Worm (Caenorhabditis elegans) whole organism, mixed stage, embryonic: ENCODE results near the gene Y39B6A.9.

ENCODE experiments used
- bed-3 ChIP-seq: fragments of 200-800 bp; sonication (Bioruptor generic); optimal IDR thresholded peaks from 3 replicates; lab custom pipeline; 2018; ENCODE audit warnings: mild to moderate bottlenecking, missing genetic modification characterization, moderate library complexity, missing compliant biosample characterization
- blmp-1 ChIP-seq: fragments of 150-350 bp; optimal IDR thresholded peaks from 2 replicates; lab custom pipeline; 2014; ENCODE audit warnings: missing biosample characterization, missing genetic modification characterization
- ceh-39 ChIP-seq: fragments of 150-350 bp; optimal IDR thresholded peaks from 2 replicates; lab custom pipeline; 2014; ENCODE audit warnings: missing biosample characterization, missing genetic modification characterization
- ceh-43 ChIP-seq: fragments of 200-800 bp; sonication (Bioruptor generic); optimal IDR thresholded peaks from 2 replicates; lab custom pipeline; 2018; ENCODE audit warnings: mild to moderate bottlenecking, missing genetic modification characterization, moderate library complexity, missing compliant biosample characterization
- ceh-83 ChIP-seq: fragments of 200-800 bp; sonication (Bioruptor generic); optimal IDR thresholded peaks from 2 replicates; lab custom pipeline; 2018; ENCODE audit warnings: mild to moderate bottlenecking, missing genetic modification characterization, missing compliant biosample characterization
- ces-1 ChIP-seq: fragments of 150-350 bp; optimal IDR thresholded peaks from 2 replicates; lab custom pipeline; 2014; ENCODE audit warnings: missing biosample characterization, missing genetic modification reagents, missing genetic modification characterization
- cnd-1 ChIP-seq: fragments of 200-800 bp; sonication (Bioruptor generic); optimal IDR thresholded peaks from 2 replicates; lab custom pipeline; 2018; ENCODE audit warnings: mild to moderate bottlenecking, missing genetic modification characterization, missing compliant biosample characterization
- drap-1 ChIP-seq: fragments of 200-800 bp; sonication (Bioruptor generic); optimal IDR thresholded peaks from 3 replicates; lab custom pipeline; 2018; ENCODE audit warnings: mild to moderate bottlenecking, missing genetic modification characterization, missing compliant biosample characterization
- elt-1 ChIP-seq: sonication (generic microtip); optimal IDR thresholded peaks from 2 replicates; lab custom pipeline; 2017; ENCODE audit warnings: missing genetic modification characterization, mild to moderate bottlenecking, missing compliant biosample characterization, antibody characterized with exemption, moderate library complexity, borderline replicate concordance; ENCODE audit not compliant: insufficient read depth
- elt-3 ChIP-seq: fragments of 150-350 bp; optimal IDR thresholded peaks from 2 replicates; lab custom pipeline; 2014; ENCODE audit warnings: missing biosample characterization, missing genetic modification characterization
- flh-1 ChIP-seq: fragments of 200-800 bp; sonication (Bioruptor generic); optimal IDR thresholded peaks from 2 replicates; lab custom pipeline; 2018; ENCODE audit warnings: mild to moderate bottlenecking, missing genetic modification characterization, moderate library complexity, missing compliant biosample characterization
- ham-2 ChIP-seq: fragments of 200-800 bp; sonication (Bioruptor generic); optimal IDR thresholded peaks from 2 replicates; lab custom pipeline; 2018; ENCODE audit warnings: mild to moderate bottlenecking, missing genetic modification characterization, missing compliant biosample characterization
- hlh-1 ChIP-seq: fragments of 150-350 bp; optimal IDR thresholded peaks from 2 replicates; lab custom pipeline; 2014; ENCODE audit warnings: missing biosample characterization, missing genetic modification reagents, missing genetic modification characterization
- lin-13 ChIP-seq: fragments of 150-350 bp; optimal IDR thresholded peaks from 2 replicates; lab custom pipeline; 2014; ENCODE audit warnings: missing biosample characterization, missing genetic modification characterization
- lin-32 ChIP-seq: fragments of 200-800 bp; sonication (Bioruptor generic); optimal IDR thresholded peaks from 2 replicates; lab custom pipeline; 2018; ENCODE audit warnings: mild to moderate bottlenecking, missing genetic modification characterization, missing compliant biosample characterization
- lsy-2 ChIP-seq: fragments of 150-350 bp; optimal IDR thresholded peaks from 2 replicates; lab custom pipeline; 2014; ENCODE audit warnings: missing biosample characterization, missing genetic modification characterization
- mab-5 ChIP-seq: fragments of 150-350 bp; optimal IDR thresholded peaks from 2 replicates; lab custom pipeline; 2014; ENCODE audit warnings: missing biosample characterization, missing genetic modification characterization
- mep-1 ChIP-seq: fragments of 150-350 bp; optimal IDR thresholded peaks from 2 replicates; lab custom pipeline; 2017; ENCODE audit warnings: missing biosample characterization, missing genetic modification reagents, missing genetic modification characterization, inconsistent platforms
- mls-2 ChIP-seq: sonication (generic microtip); optimal IDR thresholded peaks from 2 replicates; lab custom pipeline; 2016; ENCODE audit warnings: mild to moderate bottlenecking, missing genetic modification characterization, moderate library complexity, missing compliant biosample characterization
- nhr-12 ChIP-seq: fragments of 150-350 bp; optimal IDR thresholded peaks from 2 replicates; lab custom pipeline; 2014; ENCODE audit warnings: missing biosample characterization, missing genetic modification characterization
- nhr-2 ChIP-seq: fragments of 150-350 bp; optimal IDR thresholded peaks from 2 replicates; lab custom pipeline; 2014; ENCODE audit warnings: missing biosample characterization, missing genetic modification characterization
- nhr-237 ChIP-seq: fragments of 150-350 bp; optimal IDR thresholded peaks from 2 replicates; lab custom pipeline; 2014; ENCODE audit warnings: missing biosample characterization, missing genetic modification characterization
- nhr-28 ChIP-seq: fragments of 150-350 bp; optimal IDR thresholded peaks from 2 replicates; lab custom pipeline; 2014; ENCODE audit warnings: missing biosample characterization, missing genetic modification characterization
- nhr-76 ChIP-seq: sonication (generic microtip); optimal IDR thresholded peaks from 2 replicates; lab custom pipeline; 2017; ENCODE audit warnings: missing biosample characterization, missing genetic modification characterization
- pha-4 ChIP-seq: fragments of 150-350 bp; optimal IDR thresholded peaks from 2 replicates; lab custom pipeline; 2018; ENCODE audit warnings: missing biosample characterization, missing genetic modification reagents, missing genetic modification characterization
- sem-2 ChIP-seq: fragments of 200-800 bp; sonication (Bioruptor generic); optimal IDR thresholded peaks from 2 replicates; lab custom pipeline; 2018; ENCODE audit warnings: mild to moderate bottlenecking, missing genetic modification characterization, missing compliant biosample characterization
- snpc-4 ChIP-seq: fragments of 150-350 bp; optimal IDR thresholded peaks from 2 replicates; lab custom pipeline; 2014; ENCODE audit warnings: missing biosample characterization, missing genetic modification characterization
- sptf-1 ChIP-seq: sonication (generic microtip); optimal IDR thresholded peaks from 2 replicates; lab custom pipeline; 2017; ENCODE audit warnings: mild to moderate bottlenecking, missing genetic modification characterization, moderate library complexity, missing compliant biosample characterization
- tbx-8 ChIP-seq: fragments of 200-800 bp; sonication (Bioruptor generic); optimal IDR thresholded peaks from 2 replicates; lab custom pipeline; 2018; ENCODE audit warnings: mild to moderate bottlenecking, missing genetic modification characterization, moderate library complexity, missing compliant biosample characterization
- unc-39 ChIP-seq: fragments of 150-350 bp; optimal IDR thresholded peaks from 2 replicates; lab custom pipeline; 2014; ENCODE audit warnings: missing biosample characterization, missing genetic modification characterization
- unc-62 ChIP-seq: fragments of 150-350 bp; optimal IDR thresholded peaks from 2 replicates; lab custom pipeline; 2014; ENCODE audit warnings: missing biosample characterization, missing genetic modification reagents, missing genetic modification characterization
- zip-8 ChIP-seq: fragments of 150-350 bp; optimal IDR thresholded peaks from 2 replicates; lab custom pipeline; 2014; ENCODE audit warnings: missing biosample characterization, missing genetic modification characterization
- ztf-11 ChIP-seq: fragments of 150-350 bp; optimal IDR thresholded peaks from 2 replicates; lab custom pipeline; 2014; ENCODE audit warnings: missing biosample characterization, missing genetic modification characterization

Y39B6A.9 gene

ce11 chrV:19116872-19117372 lies 19.4 kb upstream of the Y39B6A.9 start:
- TF ChIP-seq tbx-8 (no peak), nhr-12 (tag; lab: Kevin White, UChicago) (no peak), ztf-11 (no peak), elt-3 (tag; lab: Kevin White, UChicago) (no peak), mab-5 (no peak), sem-2 (GFP tag; lab: Kevin White, UChicago) (no peak), pha-4 (no peak), drap-1 (no peak), lin-13 (tag; lab: Kevin White, UChicago) (no peak), cnd-1 (tag; lab: Kevin White, UChicago) (no peak), ceh-83 (GFP tag; lab: Kevin White, UChicago) (no peak), ham-2 (GFP tag; lab: Kevin White, UChicago) (no peak)

ce11 chrV:19118312-19118711 lies 18.0 kb upstream of the Y39B6A.9 start, which contains the start of gene pro-3:
Gene pro-3, minus strand, starts transcription at chrV:19118412.
- TF ChIP-seq ceh-39 (tag; lab: Kevin White, UChicago) (no peak), pha-4 (no peak), cnd-1 (tag; lab: Kevin White, UChicago) (no peak), nhr-2 (tag; lab: Kevin White, UChicago) (no peak)

ce11 chrV:19119260-19119659 lies 17.0 kb upstream of the Y39B6A.9 start, which contains the start of gene Y39B6A.13:
Gene Y39B6A.13, minus strand, starts transcription at chrV:19119425.
- TF ChIP-seq lin-32 (GFP tag; lab: Kevin White, UChicago) (no peak), tbx-8 (no peak), zip-8 (tag; lab: Kevin White, UChicago) (no peak), ces-1 (peak; percentile 86), sem-2 (GFP tag; lab: Kevin White, UChicago) (no peak), unc-62 (no peak), nhr-237 (tag; lab: Kevin White, UChicago) (no peak), elt-3 (tag; lab: Kevin White, UChicago) (no peak), mab-5 (no peak), nhr-12 (tag; lab: Kevin White, UChicago) (no peak), hlh-1 (no peak), nhr-28 (tag; lab: Kevin White, UChicago) (no peak), flh-1 (GFP tag; lab: Kevin White, UChicago) (no peak), unc-39 (tag; lab: Kevin White, UChicago) (no peak), ceh-43 (GFP tag; lab: Kevin White, UChicago) (no peak), ham-2 (GFP tag; lab: Kevin White, UChicago) (no peak), pha-4 (peak; percentile 12), lin-13 (tag; lab: Kevin White, UChicago) (peak; percentile 3), sptf-1 (no peak), mls-2 (tag; lab: Kevin White, UChicago) (no peak), mep-1 (no peak), snpc-4 (no peak), lsy-2 (tag; lab: Kevin White, UChicago) (peak; percentile 17), ceh-83 (GFP tag; lab: Kevin White, UChicago) (no peak)
- TF ChIP-seq, all 35 proteins: peak for 4

DNA sequence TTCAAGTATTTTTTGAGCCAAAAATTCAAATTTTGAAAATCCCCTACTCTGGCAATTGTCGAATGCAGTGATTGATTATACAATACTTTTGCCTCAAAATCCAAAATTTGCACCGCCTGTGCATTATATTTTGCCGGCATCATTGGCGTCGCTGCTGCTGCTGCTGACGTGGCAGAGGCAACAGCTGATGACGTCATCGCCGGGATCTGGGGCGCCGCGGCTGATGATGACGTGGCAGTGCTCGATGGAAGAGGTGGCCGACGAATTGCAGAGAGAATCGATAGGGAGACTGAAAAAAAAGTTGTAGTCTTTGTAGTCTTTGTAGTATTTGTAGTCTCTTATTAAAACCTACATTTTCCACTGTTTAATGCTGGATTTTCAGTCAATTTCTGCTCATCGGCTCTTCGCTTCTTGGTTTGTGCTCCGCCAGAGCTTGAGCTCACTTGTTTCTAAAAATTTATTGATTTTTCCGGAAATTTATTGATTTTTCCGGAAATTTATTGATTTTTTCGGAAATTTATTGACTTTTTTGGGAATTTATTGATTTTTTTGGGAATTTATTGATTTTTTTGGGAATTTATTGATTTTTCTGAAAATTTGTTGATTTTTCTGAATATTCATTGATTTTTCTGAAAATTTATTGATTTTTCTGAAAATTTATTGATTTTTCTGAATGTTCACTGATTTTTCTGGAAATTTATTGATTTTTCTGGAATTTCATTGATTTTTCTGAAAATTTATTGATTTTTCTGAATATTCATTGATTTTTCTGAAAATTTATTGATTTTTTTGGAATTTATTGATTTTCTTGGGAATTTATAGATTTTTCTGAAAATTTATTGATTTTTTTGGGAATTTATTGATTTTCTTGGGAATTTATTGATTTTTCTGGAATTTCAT lies 15.3 kb upstream of the Y39B6A.9 start:
- TF ChIP-seq mep-1: no peak
- TF ChIP-seq bed-3 (GFP tag; lab: Kevin White, UChicago): no peak
- peak; percentile 63 for TF ChIP-seq zip-8 (tag; lab: Kevin White, UChicago)

- TF ChIP-seq ztf-11 (no peak), tbx-8 (no peak), ceh-43 (GFP tag; lab: Kevin White, UChicago) (no peak), bed-3 (GFP tag; lab: Kevin White, UChicago) (no peak), pha-4 (no peak), lin-13 (tag; lab: Kevin White, UChicago) (no peak), nhr-76 (tag; lab: Kevin White, UChicago) (no peak), elt-1 (no peak), ces-1 (no peak), ham-2 (GFP tag; lab: Kevin White, UChicago) (no peak), blmp-1 (tag; lab: Kevin White, UChicago) (no peak), ceh-83 (GFP tag; lab: Kevin White, UChicago) (no peak), lsy-2 (tag; lab: Kevin White, UChicago) (no peak), nhr-12 (tag; lab: Kevin White, UChicago) (no peak), drap-1 (no peak)
Observed at ce11 chrV:19124586-19124985, 11.7 kb upstream of the Y39B6A.9 start, which contains the start of gene bed-1. Gene bed-1, minus strand, starts transcription at chrV:19124922.
